Worm (Caenorhabditis elegans): ENCODE results near the gene abu-6.

abu-6 gene

ce11 chrV:5161792-5162191 is at the start of gene abu-6:
Gene abu-6, minus strand, starts transcription at chrV:5161892.
- TF ChIP-seq him-1 (tag; optimal IDR thresholded peaks at IDR 0.05) (no peak), W03F9.2 (tag; optimal IDR thresholded peaks at IDR 0.05) (no peak), dao-5 (tag; optimal IDR thresholded peaks at IDR 0.05) (no peak)

ce11 chrV:5204127-5204526 is 42.4 kb upstream of the abu-6 start, which contains the start of gene ttc-37:
Gene ttc-37, plus strand, starts transcription at chrV:5204475.
- no peak for TF ChIP-seq him-1 (tag; optimal IDR thresholded peaks at IDR 0.05)
- no peak for TF ChIP-seq W03F9.2 (tag; optimal IDR thresholded peaks at IDR 0.05)
- TF ChIP-seq dao-5 (tag; optimal IDR thresholded peaks at IDR 0.05) = no peak

- no peak for TF ChIP-seq dao-5 (tag; optimal IDR thresholded peaks at IDR 0.05)
- no peak for TF ChIP-seq W03F9.2 (tag; optimal IDR thresholded peaks at IDR 0.05)
- no peak for TF ChIP-seq him-1 (tag; optimal IDR thresholded peaks at IDR 0.05)
These were observed 42.0 kb upstream of the abu-6 start for ce11 chrV:5203643-5204042.

- TF ChIP-seq dao-5 (tag; optimal IDR thresholded peaks at IDR 0.05) (no peak), W03F9.2 (tag; optimal IDR thresholded peaks at IDR 0.05) (no peak), him-1 (tag; optimal IDR thresholded peaks at IDR 0.05) (no peak)
These were observed 40.0 kb upstream of the abu-6 start for ce11 chrV:5201706-5202105.

ce11 chrV:5200188-5200587 is 38.5 kb upstream of the abu-6 start:
- no peak for TF ChIP-seq W03F9.2 (tag; optimal IDR thresholded peaks at IDR 0.05)
- TF ChIP-seq him-1 (tag; optimal IDR thresholded peaks at IDR 0.05) = no peak
- no peak for TF ChIP-seq dao-5 (tag; optimal IDR thresholded peaks at IDR 0.05)

ce11 chrV:5198240-5198639 is 36.5 kb upstream of the abu-6 start, which contains the start of gene Y47A7.2:
Gene Y47A7.2, minus strand, starts transcription at chrV:5198340.
- TF ChIP-seq him-1 (tag; optimal IDR thresholded peaks at IDR 0.05) (no peak), W03F9.2 (tag; optimal IDR thresholded peaks at IDR 0.05) (no peak), dao-5 (tag; optimal IDR thresholded peaks at IDR 0.05) (no peak)

- no peak for TF ChIP-seq W03F9.2 (tag; optimal IDR thresholded peaks at IDR 0.05)
- TF ChIP-seq dao-5 (tag; optimal IDR thresholded peaks at IDR 0.05) = no peak
- no peak for TF ChIP-seq him-1 (tag; optimal IDR thresholded peaks at IDR 0.05)
These were observed 32.8 kb upstream of the abu-6 start, which contains the start of gene abu-8 for ce11 chrV:5194508-5194907. Gene abu-8, minus strand, starts transcription at chrV:5194608.

- TF ChIP-seq him-1 (tag; optimal IDR thresholded peaks at IDR 0.05) (no peak), W03F9.2 (tag; optimal IDR thresholded peaks at IDR 0.05) (no peak)
These were observed 30.8 kb upstream of the abu-6 start, which contains the start of gene C03A7.13 for ce11 chrV:5192501-5192900. Gene C03A7.13, minus strand, starts transcription at chrV:5192543.

- no peak for TF ChIP-seq him-1 (tag; optimal IDR thresholded peaks at IDR 0.05)
- TF ChIP-seq W03F9.2 (tag; optimal IDR thresholded peaks at IDR 0.05) = no peak
- TF ChIP-seq dao-5 (tag; optimal IDR thresholded peaks at IDR 0.05) = no peak
These were observed 19.9 kb upstream of the abu-6 start, which contains the start of gene C03A7.2 for ce11 chrV:5181612-5182011. Gene C03A7.2, plus strand, starts transcription at chrV:5181912.

ce11 chrV:5178051-5178450 is 16.4 kb upstream of the abu-6 start:
- TF ChIP-seq W03F9.2 (tag; optimal IDR thresholded peaks at IDR 0.05) (no peak), dao-5 (tag; optimal IDR thresholded peaks at IDR 0.05) (no peak), him-1 (tag; optimal IDR thresholded peaks at IDR 0.05) (no peak)

ce11 chrV:5177209-5177608 is 15.5 kb upstream of the abu-6 start, which contains the start of gene ugt-51:
Gene ugt-51, minus strand, starts transcription at chrV:5177309.
- no peak for TF ChIP-seq W03F9.2 (tag; optimal IDR thresholded peaks at IDR 0.05)
- no peak for TF ChIP-seq him-1 (tag; optimal IDR thresholded peaks at IDR 0.05)
- no peak for TF ChIP-seq dao-5 (tag; optimal IDR thresholded peaks at IDR 0.05)

- no peak for TF ChIP-seq dao-5 (tag; optimal IDR thresholded peaks at IDR 0.05)
- no peak for TF ChIP-seq W03F9.2 (tag; optimal IDR thresholded peaks at IDR 0.05)
- TF ChIP-seq him-1 (tag; optimal IDR thresholded peaks at IDR 0.05) = no peak
These were observed 11.1 kb upstream of the abu-6 start, which contains the start of gene srt-65 for ce11 chrV:5172833-5173232. Gene srt-65, minus strand, starts transcription at chrV:5172933.

- TF ChIP-seq W03F9.2 (tag; optimal IDR thresholded peaks at IDR 0.05) = no peak
- no peak for TF ChIP-seq him-1 (tag; optimal IDR thresholded peaks at IDR 0.05)
- no peak for TF ChIP-seq dao-5 (tag; optimal IDR thresholded peaks at IDR 0.05)
These were observed 7.9 kb upstream of the abu-6 start, which contains the start of gene srt-64 for ce11 chrV:5169586-5169985. Gene srt-64, minus strand, starts transcription at chrV:5169686.

ce11 chrV:5165426-5165825 is 3.7 kb upstream of the abu-6 start, which contains the start of gene srw-140:
Gene srw-140, plus strand, starts transcription at chrV:5165726.
- TF ChIP-seq W03F9.2 (tag; optimal IDR thresholded peaks at IDR 0.05) (no peak), dao-5 (tag; optimal IDR thresholded peaks at IDR 0.05) (no peak), him-1 (tag; optimal IDR thresholded peaks at IDR 0.05) (no peak)

ce11 chrV:5164682-5165081 is 3.0 kb upstream of the abu-6 start, which contains the start of gene abu-7:
Gene abu-7, minus strand, starts transcription at chrV:5164782.
- TF ChIP-seq W03F9.2 (tag; optimal IDR thresholded peaks at IDR 0.05) (no peak), dao-5 (tag; optimal IDR thresholded peaks at IDR 0.05) (no peak), him-1 (tag; optimal IDR thresholded peaks at IDR 0.05) (no peak)
